Worm (Caenorhabditis elegans) whole organism, L4 larva: ENCODE results near the gene rexd-1.

Source experiments
- D1046.2 ChIP-seq: fragments of 200-800 bp; sonication (Bioruptor generic); IDR thresholded peaks from 2 replicates; pipeline ENCODE4 v1.3.6; 2022; ENCODE audit warnings: missing genetic modification characterization, missing compliant biosample characterization
- F37D6.2 ChIP-seq: sonication (generic microtip); optimal IDR thresholded peaks from 2 replicates; lab custom pipeline; 2016; ENCODE audit warnings: mild to moderate bottlenecking, missing genetic modification characterization, missing compliant biosample characterization
- F44E2.7 ChIP-seq: fragments of 200-800 bp; sonication (Bioruptor generic); IDR thresholded peaks from 2 replicates; pipeline ENCODE4 v2.1.2; 2022; ENCODE audit warnings: missing genetic modification characterization, missing compliant biosample characterization
- R02D3.7 ChIP-seq: fragments of 150-350 bp; sonication (generic microtip); optimal IDR thresholded peaks from 3 replicates; lab custom pipeline; 2014; ENCODE audit warnings: missing biosample characterization, missing genetic modification characterization
- Y75B8A.6 ChIP-seq: fragments of 200-800 bp; sonication (Bioruptor generic); IDR thresholded peaks from 2 replicates; pipeline ENCODE4 v1.3.6; 2022; ENCODE audit warnings: missing genetic modification reagents, missing genetic modification characterization, missing compliant biosample characterization
- ZK337.2 ChIP-seq: fragments of 200-800 bp; sonication (Bioruptor generic); IDR thresholded peaks from 2 replicates; pipeline ENCODE4 v1.3.6; 2022; ENCODE audit warnings: missing genetic modification reagents, missing genetic modification characterization, missing compliant biosample characterization
- aha-1 ChIP-seq: fragments of 150-350 bp; peaks from one replicate; lab custom pipeline; 2014; ENCODE audit warnings: missing biosample characterization, missing genetic modification characterization
- ceh-20 ChIP-seq: fragments of 200-800 bp; sonication (Bioruptor generic); IDR thresholded peaks from 2 replicates; pipeline ENCODE4 v1.3.6; 2022; ENCODE audit warnings: missing genetic modification reagents, missing genetic modification characterization, missing compliant biosample characterization
- ceh-28 ChIP-seq: fragments of 150-350 bp; optimal IDR thresholded peaks from 2 replicates; lab custom pipeline; 2014; ENCODE audit warnings: missing biosample characterization, missing genetic modification reagents, missing genetic modification characterization
- ceh-62 ChIP-seq: sonication (generic microtip); optimal IDR thresholded peaks from 2 replicates; lab custom pipeline; 2017; ENCODE audit warnings: missing biosample characterization, missing genetic modification characterization
- ceh-82 ChIP-seq: sonication (generic microtip); optimal IDR thresholded peaks from 2 replicates; lab custom pipeline; 2017; ENCODE audit warnings: missing biosample characterization, missing genetic modification characterization
- ces-1 ChIP-seq: fragments of 150-350 bp; sonication (generic microtip); optimal IDR thresholded peaks from 4 replicates; lab custom pipeline; 2014; ENCODE audit warnings: missing biosample characterization, missing genetic modification reagents, missing genetic modification characterization
- daf-12 ChIP-seq: fragments of 150-350 bp; optimal IDR thresholded peaks from 2 replicates; lab custom pipeline; 2014; ENCODE audit warnings: missing biosample characterization, missing genetic modification reagents, missing genetic modification characterization
- dmd-8 ChIP-seq: fragments of 200-800 bp; sonication (Bioruptor generic); IDR thresholded peaks from 2 replicates; pipeline ENCODE4 v1.3.6; 2022; ENCODE audit warnings: missing genetic modification characterization, missing compliant biosample characterization
- dve-1 ChIP-seq: sonication (generic microtip); optimal IDR thresholded peaks from 2 replicates; lab custom pipeline; 2017; ENCODE audit warnings: antibody characterized with exemption, mild to moderate bottlenecking, missing genetic modification characterization, missing compliant biosample characterization; ENCODE audit not compliant: insufficient read depth
- egl-27 ChIP-seq: sonication (generic microtip); optimal IDR thresholded peaks from 3 replicates; lab custom pipeline; 2017; ENCODE audit warnings: missing biosample characterization, missing genetic modification reagents, missing genetic modification characterization
- egl-43 ChIP-seq: fragments of 200-800 bp; sonication (Bioruptor generic); IDR thresholded peaks from 2 replicates; pipeline ENCODE4 v1.3.6; 2022; ENCODE audit warnings: missing genetic modification reagents, missing genetic modification characterization, missing compliant biosample characterization
- fos-1 ChIP-seq: fragments of 150-350 bp; optimal IDR thresholded peaks from 2 replicates; lab custom pipeline; 2014; ENCODE audit warnings: missing biosample characterization, missing genetic modification characterization
- hif-1 ChIP-seq, 2 experiments: sonication (generic microtip); optimal IDR thresholded peaks; 2 replicates each; lab custom pipeline; 2016 to 2017; ENCODE audit warnings: missing compliant biosample characterization in 2 of 2, missing genetic modification characterization in 2 of 2, missing genetic modification reagents in 2 of 2, missing genotype in 2 of 2, mild to moderate bottlenecking in 1 of 2
- lin-13 ChIP-seq: fragments of 150-350 bp; optimal IDR thresholded peaks from 2 replicates; lab custom pipeline; 2014; ENCODE audit warnings: missing biosample characterization, missing genetic modification reagents, missing genetic modification characterization
- lin-15B ChIP-seq: fragments of 150-350 bp; sonication (generic microtip); optimal IDR thresholded peaks from 3 replicates; lab custom pipeline; 2014; ENCODE audit warnings: missing biosample characterization, missing genetic modification characterization
- lin-38 ChIP-seq: fragments of 200-800 bp; sonication (Bioruptor generic); IDR thresholded peaks from 2 replicates; pipeline ENCODE4 v1.3.6; 2022; ENCODE audit warnings: missing genetic modification reagents, missing genetic modification characterization, missing compliant biosample characterization
- lin-39 ChIP-seq: fragments of 150-350 bp; optimal IDR thresholded peaks from 2 replicates; lab custom pipeline; 2014; ENCODE audit warnings: missing biosample characterization, missing genetic modification reagents, missing genetic modification characterization
- lir-3 ChIP-seq: sonication (generic microtip); optimal IDR thresholded peaks from 2 replicates; lab custom pipeline; 2016; ENCODE audit warnings: mild to moderate bottlenecking, missing genetic modification characterization, missing compliant biosample characterization
- lsy-2 ChIP-seq, 2 experiments: fragments of 150-350 bp in 1 of 2; sonication (generic microtip) in 1 of 2; optimal IDR thresholded peaks; 2 replicates each; lab custom pipeline; 2014 to 2017; ENCODE audit warnings: missing biosample characterization in 2 of 2, missing genetic modification characterization in 2 of 2
- mdl-1 ChIP-seq, 2 experiments: fragments of 150-350 bp in 1 of 2; sonication (generic microtip) in 1 of 2; optimal IDR thresholded peaks; 2 replicates each; lab custom pipeline; 2014 to 2017; ENCODE audit warnings: missing biosample characterization in 2 of 2, missing genetic modification characterization in 2 of 2
- mep-1 ChIP-seq: fragments of 150-350 bp; sonication (generic microtip); optimal IDR thresholded peaks from 3 replicates; lab custom pipeline; 2014; ENCODE audit warnings: missing biosample characterization, missing genetic modification characterization
- mxl-2 ChIP-seq: fragments of 200-800 bp; sonication (Bioruptor generic); conservative IDR thresholded peaks from 2 replicates; pipeline ENCODE4 v1.3.6; 2022; ENCODE audit warnings: missing genetic modification reagents, missing genetic modification characterization, missing compliant biosample characterization
- nhr-102 ChIP-seq: sonication (generic microtip); optimal IDR thresholded peaks from 2 replicates; lab custom pipeline; 2016; ENCODE audit warnings: mild to moderate bottlenecking, missing genetic modification characterization, moderate library complexity, missing compliant biosample characterization
- nhr-111 ChIP-seq: fragments of 200-800 bp; sonication (Bioruptor generic); optimal IDR thresholded peaks from 2 replicates; lab custom pipeline; 2018; ENCODE audit warnings: mild to moderate bottlenecking, missing genetic modification characterization, missing compliant biosample characterization
- nhr-25 ChIP-seq: sonication (generic microtip); optimal IDR thresholded peaks from 2 replicates; lab custom pipeline; 2017; ENCODE audit warnings: missing genetic modification characterization, mild to moderate bottlenecking, missing compliant biosample characterization, antibody characterized with exemption, moderate library complexity, borderline replicate concordance; ENCODE audit not compliant: insufficient read depth
- nhr-76 ChIP-seq: fragments of 150-350 bp; optimal IDR thresholded peaks from 2 replicates; lab custom pipeline; 2014; ENCODE audit warnings: missing biosample characterization, missing genetic modification characterization
- sdz-12 ChIP-seq: fragments of 200-800 bp; sonication (Bioruptor generic); optimal IDR thresholded peaks from 2 replicates; lab custom pipeline; 2018; ENCODE audit warnings: mild to moderate bottlenecking, missing genetic modification characterization, missing compliant biosample characterization
- set-16 ChIP-seq: fragments of 200-800 bp; sonication (Bioruptor generic); IDR thresholded peaks from 2 replicates; pipeline ENCODE4 v1.3.6; 2022; ENCODE audit warnings: missing genetic modification reagents, missing genetic modification characterization, missing compliant biosample characterization
- snpc-1.2 ChIP-seq: fragments of 200-800 bp; sonication (Bioruptor generic); IDR thresholded peaks from 2 replicates; pipeline ENCODE4 v1.3.6; 2022; ENCODE audit warnings: missing genetic modification reagents, missing genetic modification characterization, missing compliant biosample characterization
- tag-97 ChIP-seq: fragments of 200-800 bp; sonication (Bioruptor generic); IDR thresholded peaks from 2 replicates; pipeline ENCODE4 v1.3.6; 2022; ENCODE audit warnings: missing genetic modification characterization, missing compliant biosample characterization
- unc-130 ChIP-seq: sonication (generic microtip); optimal IDR thresholded peaks from 2 replicates; lab custom pipeline; 2016; ENCODE audit warnings: missing genetic modification reagents, missing genetic modification characterization, missing compliant biosample characterization
- unc-39 ChIP-seq: sonication (generic microtip); optimal IDR thresholded peaks from 2 replicates; lab custom pipeline; 2017; ENCODE audit warnings: missing biosample characterization, missing genetic modification characterization
- vab-7 ChIP-seq: fragments of 200-800 bp; sonication (Bioruptor generic); IDR thresholded peaks from 2 replicates; pipeline ENCODE4 v1.3.6; 2022; ENCODE audit warnings: missing genetic modification reagents, missing genetic modification characterization, missing compliant biosample characterization
- zag-1 ChIP-seq: fragments of 150-350 bp; optimal IDR thresholded peaks from 2 replicates; lab custom pipeline; 2014; ENCODE audit warnings: missing biosample characterization, missing genetic modification characterization
- zfp-2 ChIP-seq: sonication (generic microtip); optimal IDR thresholded peaks from 2 replicates; lab custom pipeline; 2016; ENCODE audit warnings: mild to moderate bottlenecking, missing genetic modification characterization, missing compliant biosample characterization
- zfp-3 ChIP-seq: fragments of 200-800 bp; sonication (Bioruptor generic); conservative IDR thresholded peaks from 2 replicates; pipeline ENCODE4 v1.3.6; 2022; ENCODE audit warnings: missing genetic modification reagents, missing genetic modification characterization, missing compliant biosample characterization
- zip-11 ChIP-seq: fragments of 200-800 bp; sonication (Bioruptor generic); IDR thresholded peaks from 2 replicates; pipeline ENCODE4 v1.3.6; 2022; ENCODE audit warnings: missing genetic modification characterization, missing compliant biosample characterization

The rexd-1 gene

ce11 chrIII:1859532-1859931, 25.2 kb downstream of the rexd-1 start, which contains the start of gene ddp-1 (continued):
- TF ChIP-seq ceh-20 (GFP tag; lab: Robert Waterston, UW), result peak; percentile 93
- TF ChIP-seq aha-1, result peak; percentile 83
- TF ChIP-seq nhr-111 (GFP tag; lab: Kevin White, UChicago), result no peak
- peak; percentile 61; the same call in 1 of the 2 replicates for TF ChIP-seq egl-43 (GFP tag; lab: Robert Waterston, UW)
- TF ChIP-seq lir-3 (tag; lab: Kevin White, UChicago), result peak; percentile 35
- peak; percentile 24 for TF ChIP-seq zag-1 (tag; lab: Kevin White, UChicago)
- TF ChIP-seq tag-97 (GFP tag; lab: Robert Waterston, UW), result no peak
- TF ChIP-seq zip-11, result no peak
- peak; percentile 75 for TF ChIP-seq ces-1 (GFP tag; lab: Kevin White, UChicago)
- no peak; the same call in 1 of the 2 replicates for TF ChIP-seq set-16 (GFP tag; lab: Robert Waterston, UW)
- no peak for TF ChIP-seq F44E2.7 (GFP tag; lab: Robert Waterston, UW)

DNA sequence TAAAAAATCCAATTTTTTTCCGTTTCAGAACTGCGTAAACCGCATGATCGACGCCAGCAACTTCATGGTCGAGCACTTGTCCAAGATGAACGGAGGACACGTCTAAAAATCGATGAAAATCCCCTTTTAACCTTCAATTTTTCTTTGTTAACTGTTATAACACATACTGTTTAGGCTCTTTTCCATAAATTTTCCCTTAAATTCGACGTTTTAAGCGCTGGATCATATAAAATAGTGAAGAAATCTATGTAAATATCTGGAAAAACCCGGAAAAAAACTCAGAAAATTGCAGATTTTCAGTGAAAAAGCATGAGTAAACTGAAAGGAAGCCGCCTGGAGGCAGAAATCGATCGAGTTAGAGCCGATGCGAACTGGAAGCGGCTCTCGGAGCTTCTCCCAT, 25.8 kb downstream of the rexd-1 start, which contains the start of gene ttc-7:
Gene ttc-7, plus strand, starts transcription at position 301 of the 400 bp plus-strand sequence.
- TF ChIP-seq fos-1 (tag; lab: Kevin White, UChicago) (no peak), unc-130 (no peak), ZK337.2 (GFP tag; lab: Robert Waterston, UW) (no peak), aha-1 (peak; percentile 9)

DNA sequence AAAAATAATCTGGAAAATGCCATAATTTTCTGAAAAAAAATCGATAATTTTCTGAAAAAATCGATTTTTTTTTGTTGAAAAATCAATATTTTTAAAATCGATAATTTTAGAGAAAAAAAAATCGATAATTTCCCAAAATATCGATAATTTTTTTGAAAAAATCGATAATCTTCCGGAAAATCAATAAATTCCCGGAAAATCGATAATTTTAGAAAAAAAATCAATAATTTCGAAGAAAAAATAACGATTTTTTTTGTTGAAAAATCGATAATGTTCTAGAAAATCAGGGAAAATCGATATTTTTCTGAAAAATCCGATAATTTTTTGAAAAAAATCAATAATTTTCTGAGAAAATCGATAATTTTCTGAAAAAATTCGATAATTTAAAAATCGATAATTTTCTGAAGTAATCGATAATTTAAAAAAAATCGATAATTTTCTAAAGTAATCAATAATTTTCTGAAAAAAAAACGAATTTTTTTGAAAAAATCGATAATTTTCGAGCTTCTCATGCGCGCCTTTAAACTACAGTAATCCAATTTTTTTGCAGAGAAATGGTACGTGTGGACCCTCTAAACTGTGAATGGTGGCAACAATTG, 42.1 kb downstream of the rexd-1 start:
- TF ChIP-seq dve-1 (no peak), ceh-28 (tag; lab: Kevin White, UChicago) (peak; percentile 93)

DNA sequence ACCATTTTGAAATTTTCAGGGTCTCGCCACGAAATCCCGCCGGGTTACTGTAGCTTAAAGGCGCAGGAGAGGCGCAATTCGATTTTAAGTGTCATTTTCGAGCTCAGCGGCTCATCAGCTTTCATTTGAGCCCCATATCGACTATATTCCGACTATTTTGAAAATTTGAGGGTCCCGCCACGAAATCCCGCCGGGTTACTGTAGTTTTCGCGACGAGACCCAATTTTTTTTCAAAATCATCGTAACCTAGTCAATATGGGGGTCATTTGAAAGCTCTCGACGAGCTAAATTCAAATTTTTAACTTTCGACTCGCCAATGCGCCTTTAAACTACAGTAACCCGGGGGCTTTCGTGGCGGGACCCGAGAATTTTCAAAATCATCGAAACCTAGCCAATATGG, 42.9 kb downstream of the rexd-1 start:
- TF ChIP-seq F44E2.7 (GFP tag; lab: Robert Waterston, UW) (0 out of 2 replicates have a peak, but pooled peaks have one; percentile 46), dmd-8 (GFP tag; lab: Robert Waterston, UW) (peak; percentile 5; the same call in 1 of the 2 replicates), egl-43 (GFP tag; lab: Robert Waterston, UW) (no peak), zag-1 (tag; lab: Kevin White, UChicago) (no peak), D1046.2 (0 out of 2 replicates have a peak, but pooled peaks have one; percentile 54), mxl-2 (GFP tag; lab: Robert Waterston, UW) (no peak), zfp-3 (no peak), lin-13 (GFP tag; lab: Kevin White, UChicago) (peak; percentile 67), lsy-2 (tag; optimal IDR thresholded peaks at IDR 0.05; lab: Kevin White, UChicago) (peak in 1 of 2 experiments; percentile 51), snpc-1.2 (GFP tag; lab: Robert Waterston, UW) (no peak), vab-7 (GFP tag; lab: Robert Waterston, UW) (no peak), tag-97 (GFP tag; lab: Robert Waterston, UW) (no peak), ceh-82 (tag; lab: Kevin White, UChicago) (no peak), lin-39 (no peak)

- TF ChIP-seq lin-38 (no peak), nhr-76 (tag; lab: Kevin White, UChicago) (no peak), mdl-1 (tag; optimal IDR thresholded peaks at IDR 0.05; lab: Kevin White, UChicago) (no peak), sdz-12 (GFP tag; lab: Kevin White, UChicago) (no peak), unc-39 (tag; lab: Kevin White, UChicago) (no peak), egl-43 (GFP tag; lab: Robert Waterston, UW) (no peak), zfp-2 (no peak), F37D6.2 (tag; lab: Kevin White, UChicago) (no peak), daf-12 (no peak), hif-1 (tag; optimal IDR thresholded peaks at IDR 0.05; lab: Kevin White, UChicago) (no peak), mep-1 (tag; lab: Kevin White, UChicago) (no peak), Y75B8A.6 (GFP tag; lab: Robert Waterston, UW) (no peak), nhr-102 (tag; lab: Kevin White, UChicago) (no peak), R02D3.7 (no peak), egl-27 (tag; lab: Kevin White, UChicago) (no peak), nhr-25 (no peak), ceh-20 (GFP tag; lab: Robert Waterston, UW) (no peak), lin-15B (tag; lab: Kevin White, UChicago) (no peak), ceh-62 (tag; lab: Kevin White, UChicago) (no peak)
Observed at ce11 chrIII:1878065-1878464, 43.8 kb downstream of the rexd-1 start, which contains the start of gene smi-1. smi-1 (plus strand) TSS chrIII:1878365.
